Fruit fly (Drosophila melanogaster): ENCODE results near the gene CG34452.
A peak's percentile ranks its signal among the peaks of the same experiment; 100 is the strongest.

Gene CG34452

DNA sequence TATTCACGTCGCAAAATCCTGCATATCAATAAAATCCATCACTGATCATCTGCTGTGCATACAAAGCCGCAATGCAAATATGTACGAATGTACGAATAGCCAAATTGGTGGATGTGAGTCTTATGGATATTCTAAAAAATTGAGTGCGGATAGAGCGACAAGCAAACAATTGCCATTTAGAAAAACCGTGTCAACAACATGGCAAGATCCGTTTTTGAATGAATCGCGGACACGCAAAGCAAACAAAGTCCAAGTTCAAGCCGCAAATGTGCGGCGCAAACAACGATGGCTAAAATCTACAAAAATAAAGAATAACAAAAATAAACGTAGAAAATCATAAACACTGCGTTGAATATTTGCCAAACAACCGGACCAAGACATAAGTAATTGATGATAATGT is 1.8 kb upstream of the CG34452 start:
- TF ChIP-seq fkh (GFP tag; optimal IDR thresholded peaks at IDR 0.05) = peak; percentile 87
- TF ChIP-seq CG8319 (GFP tag; optimal IDR thresholded peaks at IDR 0.05) = no peak

DNA sequence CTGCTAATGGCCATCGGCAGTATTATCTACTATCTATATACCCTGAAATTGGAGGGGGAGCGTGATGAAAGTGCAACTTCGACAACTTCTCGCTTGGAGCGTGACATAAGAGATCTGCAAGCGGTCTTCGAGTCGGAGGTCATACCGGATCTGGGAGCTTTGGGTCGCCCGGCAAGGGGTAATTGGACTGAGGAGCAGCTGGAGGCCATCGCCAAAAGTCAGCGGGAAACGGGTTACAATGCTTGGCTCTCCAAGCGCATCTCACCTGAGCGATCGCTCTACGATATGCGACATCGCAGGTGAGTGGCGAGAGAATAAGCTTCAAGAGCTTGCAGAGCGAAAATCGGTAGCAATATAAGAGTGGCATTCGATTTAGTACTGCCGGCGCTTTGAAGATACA is 3.7 kb downstream of the CG34452 start:
- TF ChIP-seq CG6854 (GFP tag; optimal IDR thresholded peaks at IDR 0.05) (no peak), esn (GFP tag; optimal IDR thresholded peaks at IDR 0.05) (no peak), svp (GFP tag) (peak; percentile 39), OdsH (GFP tag; optimal IDR thresholded peaks at IDR 0.05) (no peak), CG6163 (GFP tag; IDR thresholded peaks at IDR 0.05) (0 out of 3 replicates have a peak, but pooled peaks have one; percentile 29), Lpt (GFP tag; optimal IDR thresholded peaks at IDR 0.05) (no peak), Met (GFP tag; optimal IDR thresholded peaks at IDR 0.05) (no peak), CG8632 (GFP tag; optimal IDR thresholded peaks at IDR 0.05) (no peak), topi (GFP tag; optimal IDR thresholded peaks at IDR 0.05) (no peak), Eip78C (GFP tag) (peak; percentile 13), CG6808 (GFP tag; optimal IDR thresholded peaks at IDR 0.05) (no peak), CG8119 (GFP tag; IDR thresholded peaks at IDR 0.05) (no peak), Hr39 (GFP tag; optimal IDR thresholded peaks at IDR 0.05) (no peak), Sox102F (GFP tag; optimal IDR thresholded peaks at IDR 0.05) (no peak), CG7368 (GFP tag; optimal IDR thresholded peaks at IDR 0.05) (no peak), Sox15 (GFP tag; optimal IDR thresholded peaks at IDR 0.05) (no peak), CG9139 (GFP tag; optimal IDR thresholded peaks at IDR 0.05) (no peak)

DNA sequence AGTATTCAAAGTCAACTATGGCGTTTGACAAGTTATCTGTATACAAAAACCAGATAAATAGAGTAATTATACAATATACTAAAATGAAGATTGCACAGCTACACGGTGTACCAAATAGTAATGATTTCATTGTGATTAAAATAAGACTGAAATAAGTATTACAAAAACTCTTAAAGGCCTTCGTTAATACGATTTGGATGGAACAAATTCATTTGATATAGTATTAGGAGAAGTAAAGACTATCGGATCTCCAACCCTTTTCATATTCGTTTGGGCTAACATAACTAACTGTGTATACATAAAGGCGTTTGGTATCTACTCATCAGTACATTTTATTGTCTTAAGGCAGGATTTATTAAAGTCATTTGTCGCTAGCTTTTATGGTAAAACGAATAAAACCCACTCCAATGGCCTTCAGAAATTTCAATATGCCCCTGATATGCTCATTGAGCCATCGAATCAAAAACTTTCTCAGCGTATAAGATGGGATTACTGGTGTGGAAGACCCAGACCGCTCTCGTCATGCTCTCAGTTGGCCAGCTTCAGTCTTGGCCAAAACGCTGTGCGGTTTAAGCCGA is 4.3 kb downstream of the CG34452 start, which contains the start of the genes CG7579 and Pgant8:
CG7579 (minus strand) TSS at position 101 of the 578 bp plus-strand sequence.
Pgant8 (plus strand) TSS at position 528 of the 578 bp plus-strand sequence.
- TF ChIP-seq Gug (GFP tag; IDR thresholded peaks at IDR 0.05) (no peak), achi (GFP tag; optimal IDR thresholded peaks at IDR 0.05) (no peak), CG3919 (GFP tag; optimal IDR thresholded peaks at IDR 0.05) (no peak), CG9139 (GFP tag; optimal IDR thresholded peaks at IDR 0.05) (no peak), dac (GFP tag; optimal IDR thresholded peaks at IDR 0.05) (no peak), cyc (GFP tag; optimal IDR thresholded peaks at IDR 0.05) (no peak), Sox15 (GFP tag; optimal IDR thresholded peaks at IDR 0.05) (no peak), CG8319 (GFP tag; optimal IDR thresholded peaks at IDR 0.05) (no peak)

DNA sequence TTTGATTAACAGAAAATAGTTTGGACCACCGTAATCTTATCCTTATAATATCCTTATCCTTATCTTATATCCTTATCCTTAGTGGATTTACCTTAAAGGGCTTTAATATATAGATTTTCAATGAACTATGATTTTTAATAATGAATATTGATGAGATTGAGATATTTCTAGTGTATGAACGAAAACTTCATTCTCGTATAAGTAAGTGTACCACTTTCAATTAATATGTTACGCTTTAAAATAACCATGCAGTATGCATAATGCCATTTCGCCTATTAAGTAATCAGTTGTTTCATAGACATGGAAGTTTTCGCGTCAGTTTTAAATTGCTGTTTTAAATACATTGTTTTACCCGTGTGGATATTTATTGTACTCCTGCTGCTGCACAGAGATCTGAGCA is 8.3 kb downstream of the CG34452 start, which contains the start of gene CG7304:
CG7304 (plus strand) TSS at position 301 of the 400 bp plus-strand sequence.
- TF ChIP-seq Lpt (GFP tag; optimal IDR thresholded peaks at IDR 0.05) = no peak
- no peak for TF ChIP-seq CG6792 (GFP tag; optimal IDR thresholded peaks at IDR 0.05)
- TF ChIP-seq eg (GFP tag; IDR thresholded peaks at IDR 0.05) = no peak
- no peak for TF ChIP-seq fd59A (GFP tag; optimal IDR thresholded peaks at IDR 0.05)

DNA sequence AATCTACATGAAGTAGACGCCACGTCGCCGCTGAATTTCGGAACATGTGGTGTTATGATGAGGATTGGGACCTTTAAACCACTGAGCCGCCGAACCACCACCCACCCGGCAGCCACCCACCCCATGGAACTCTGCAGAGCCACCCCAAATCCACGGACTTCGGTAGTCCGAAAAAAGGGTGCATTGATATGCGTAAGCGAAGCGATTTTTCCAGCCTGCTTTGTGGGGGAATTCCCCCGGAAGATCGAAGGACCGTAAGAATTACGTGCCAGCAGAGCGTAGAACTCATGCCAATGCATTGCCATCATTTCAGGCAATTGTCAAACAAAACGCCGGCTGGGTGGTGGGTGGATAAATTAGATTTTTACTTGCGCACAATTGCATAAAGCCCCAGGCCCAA is 9.4 kb downstream of the CG34452 start:
- TF ChIP-seq CG11902 (GFP tag; optimal IDR thresholded peaks at IDR 0.05) (no peak), Eip93F (GFP tag; optimal IDR thresholded peaks at IDR 0.05) (no peak), Ets96B (tag; optimal IDR thresholded peaks at IDR 0.05) (no peak), Hr38 (GFP tag; optimal IDR thresholded peaks at IDR 0.05) (no peak), CG6792 (GFP tag; optimal IDR thresholded peaks at IDR 0.05) (no peak), spab (GFP tag; optimal IDR thresholded peaks at IDR 0.05) (no peak)

DNA sequence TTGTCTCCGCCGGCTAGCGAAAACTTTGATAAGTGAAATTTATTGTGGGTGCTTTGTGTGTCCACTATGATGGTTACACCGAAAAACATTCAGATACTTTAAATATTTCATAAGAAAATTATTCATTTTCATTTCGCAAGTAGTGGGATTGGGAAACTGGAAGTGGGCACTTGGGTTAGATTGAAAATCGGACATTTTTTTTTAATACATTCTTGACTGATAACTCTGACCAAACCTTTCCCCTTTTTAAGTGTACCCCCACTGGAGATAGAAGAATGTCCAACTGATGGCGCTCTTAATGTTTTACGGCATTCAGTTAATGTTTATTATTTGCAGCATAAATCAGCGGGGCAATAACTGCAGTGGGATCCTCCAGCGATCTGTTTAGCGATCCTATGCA is 10.0 kb downstream of the CG34452 start:
- TF ChIP-seq CG11762 (GFP tag; optimal IDR thresholded peaks at IDR 0.05; ENCODE audit: insufficient read depth) (no peak), CG6854 (GFP tag; optimal IDR thresholded peaks at IDR 0.05) (no peak), Ets96B (tag; optimal IDR thresholded peaks at IDR 0.05) (peak; percentile 15), CG10631 (GFP tag; optimal IDR thresholded peaks at IDR 0.05) (peak; percentile 9), CG10669 (GFP tag; optimal IDR thresholded peaks at IDR 0.05) (no peak), Eip78C (GFP tag) (peak; percentile 49)
